Worm (Caenorhabditis elegans) whole organism, L4 larva: ENCODE measurements around the gene bath-38.

Experiments used
- D1046.2 ChIP-seq: fragments of 200-800 bp; sonication (Bioruptor generic); IDR thresholded peaks from 2 replicates; pipeline ENCODE4 v1.3.6; 2022; ENCODE audit warnings: missing genetic modification characterization, missing compliant biosample characterization
- F26F4.8 ChIP-seq: fragments of 200-800 bp; sonication (Bioruptor generic); conservative IDR thresholded peaks from 2 replicates; pipeline ENCODE4 v1.3.6; 2022; ENCODE audit warnings: missing genetic modification characterization, missing compliant biosample characterization
- F37D6.2 ChIP-seq: sonication (generic microtip); optimal IDR thresholded peaks from 2 replicates; lab custom pipeline; 2016; ENCODE audit warnings: mild to moderate bottlenecking, missing genetic modification characterization, missing compliant biosample characterization
- F44E2.7 ChIP-seq: fragments of 200-800 bp; sonication (Bioruptor generic); IDR thresholded peaks from 2 replicates; pipeline ENCODE4 v2.1.2; 2022; ENCODE audit warnings: missing genetic modification characterization, missing compliant biosample characterization
- F49E8.2 ChIP-seq: sonication (generic microtip); optimal IDR thresholded peaks from 2 replicates; lab custom pipeline; 2016; ENCODE audit warnings: missing compliant biosample characterization, mild to moderate bottlenecking, missing genetic modification characterization, borderline replicate concordance
- T20F7.1 ChIP-seq: fragments of 200-800 bp; sonication (Bioruptor generic); optimal IDR thresholded peaks from 2 replicates; lab custom pipeline; 2018; ENCODE audit warnings: mild to moderate bottlenecking, missing genetic modification characterization, missing compliant biosample characterization
- T26A8.4 ChIP-seq: fragments of 200-800 bp; sonication (Bioruptor generic); IDR thresholded peaks from 2 replicates; pipeline ENCODE4 v1.3.6; 2022; ENCODE audit warnings: missing genetic modification characterization, missing compliant biosample characterization
- Y105C5A.15 ChIP-seq: fragments of 200-800 bp; sonication (Bioruptor generic); IDR thresholded peaks from 2 replicates; pipeline ENCODE4 v1.3.6; 2022; ENCODE audit warnings: missing genetic modification characterization, missing compliant biosample characterization
- Y75B8A.6 ChIP-seq: fragments of 200-800 bp; sonication (Bioruptor generic); IDR thresholded peaks from 2 replicates; pipeline ENCODE4 v1.3.6; 2022; ENCODE audit warnings: missing genetic modification reagents, missing genetic modification characterization, missing compliant biosample characterization
- ZK337.2 ChIP-seq: fragments of 200-800 bp; sonication (Bioruptor generic); IDR thresholded peaks from 2 replicates; pipeline ENCODE4 v1.3.6; 2022; ENCODE audit warnings: missing genetic modification reagents, missing genetic modification characterization, missing compliant biosample characterization
- ZK546.5 ChIP-seq, 2 experiments: sonication (generic microtip); optimal IDR thresholded peaks; 2 replicates each; lab custom pipeline; 2017; ENCODE audit warnings: missing biosample characterization in 2 of 2, missing genetic modification characterization in 2 of 2
- aha-1 ChIP-seq: fragments of 150-350 bp; peaks from one replicate; lab custom pipeline; 2014; ENCODE audit warnings: missing biosample characterization, missing genetic modification characterization
- ceh-44 ChIP-seq: fragments of 200-800 bp; sonication (Bioruptor generic); IDR thresholded peaks from 2 replicates; pipeline ENCODE4 v1.3.6; 2022; ENCODE audit warnings: missing genetic modification reagents, missing genetic modification characterization, missing compliant biosample characterization
- ceh-62 ChIP-seq: sonication (generic microtip); optimal IDR thresholded peaks from 2 replicates; lab custom pipeline; 2017; ENCODE audit warnings: missing biosample characterization, missing genetic modification characterization
- cey-2 ChIP-seq: sonication (generic microtip); optimal IDR thresholded peaks from 3 replicates; lab custom pipeline; 2017; ENCODE audit warnings: missing genetic modification characterization, mild to moderate bottlenecking, missing compliant biosample characterization, antibody characterized with exemption, borderline replicate concordance; ENCODE audit not compliant: insufficient read depth
- daf-19 ChIP-seq: fragments of 200-800 bp; sonication (Bioruptor generic); conservative IDR thresholded peaks from 2 replicates; pipeline ENCODE4 v1.3.6; 2022; ENCODE audit warnings: missing genetic modification characterization, missing compliant biosample characterization
- daf-8 ChIP-seq: fragments of 200-800 bp; sonication (Bioruptor generic); IDR thresholded peaks from 2 replicates; pipeline ENCODE4 v1.3.6; 2022; ENCODE audit warnings: missing genetic modification characterization, missing compliant biosample characterization
- dmd-9 ChIP-seq: fragments of 200-800 bp; sonication (Bioruptor generic); IDR thresholded peaks from 2 replicates; pipeline ENCODE4 v1.3.6; 2022; ENCODE audit warnings: missing genetic modification reagents, missing genetic modification characterization, missing compliant biosample characterization
- dpl-1 ChIP-seq: fragments of 150-350 bp; optimal IDR thresholded peaks from 2 replicates; lab custom pipeline; 2014; ENCODE audit warnings: missing biosample characterization, missing genetic modification reagents, missing genetic modification characterization
- egl-27 ChIP-seq: sonication (generic microtip); optimal IDR thresholded peaks from 3 replicates; lab custom pipeline; 2017; ENCODE audit warnings: missing biosample characterization, missing genetic modification reagents, missing genetic modification characterization
- fos-1 ChIP-seq: fragments of 150-350 bp; optimal IDR thresholded peaks from 2 replicates; lab custom pipeline; 2014; ENCODE audit warnings: missing biosample characterization, missing genetic modification characterization
- hlh-11 ChIP-seq: fragments of 200-800 bp; sonication (Bioruptor generic); optimal IDR thresholded peaks from 2 replicates; lab custom pipeline; 2018; ENCODE audit warnings: mild to moderate bottlenecking, missing genetic modification characterization, missing compliant biosample characterization
- jun-1 ChIP-seq: fragments of 150-350 bp; optimal IDR thresholded peaks from 2 replicates; lab custom pipeline; 2014; ENCODE audit warnings: missing biosample characterization, missing genetic modification reagents, missing genetic modification characterization
- lin-1 ChIP-seq: fragments of 200-800 bp; sonication (Bioruptor generic); IDR thresholded peaks from 2 replicates; pipeline ENCODE4 v1.3.6; 2022; ENCODE audit warnings: missing genetic modification reagents, missing genetic modification characterization, missing compliant biosample characterization
- lin-29 ChIP-seq: fragments of 200-800 bp; sonication (Bioruptor generic); IDR thresholded peaks from 2 replicates; pipeline ENCODE4 v1.3.6; 2022; ENCODE audit warnings: missing genetic modification reagents, missing genetic modification characterization, missing compliant biosample characterization
- lsy-2 ChIP-seq, 2 experiments: fragments of 150-350 bp in 1 of 2; sonication (generic microtip) in 1 of 2; optimal IDR thresholded peaks; 2 replicates each; lab custom pipeline; 2014 to 2017; ENCODE audit warnings: missing biosample characterization in 2 of 2, missing genetic modification characterization in 2 of 2
- mdl-1 ChIP-seq, 2 experiments: fragments of 150-350 bp in 1 of 2; sonication (generic microtip) in 1 of 2; optimal IDR thresholded peaks; 2 replicates each; lab custom pipeline; 2014 to 2017; ENCODE audit warnings: missing biosample characterization in 2 of 2, missing genetic modification characterization in 2 of 2
- mxl-2 ChIP-seq: fragments of 200-800 bp; sonication (Bioruptor generic); conservative IDR thresholded peaks from 2 replicates; pipeline ENCODE4 v1.3.6; 2022; ENCODE audit warnings: missing genetic modification reagents, missing genetic modification characterization, missing compliant biosample characterization
- nhr-11 ChIP-seq: fragments of 150-350 bp; optimal IDR thresholded peaks from 2 replicates; lab custom pipeline; 2014; ENCODE audit warnings: missing biosample characterization, missing genetic modification characterization
- nhr-28 ChIP-seq: fragments of 150-350 bp; optimal IDR thresholded peaks from 2 replicates; lab custom pipeline; 2014; ENCODE audit warnings: missing biosample characterization, missing genetic modification characterization
- nhr-76 ChIP-seq: fragments of 150-350 bp; optimal IDR thresholded peaks from 2 replicates; lab custom pipeline; 2014; ENCODE audit warnings: missing biosample characterization, missing genetic modification characterization
- php-3 ChIP-seq: fragments of 200-800 bp; sonication (Bioruptor generic); IDR thresholded peaks from 2 replicates; pipeline ENCODE4 v1.3.6; 2022; ENCODE audit warnings: missing genetic modification reagents, missing genetic modification characterization, missing compliant biosample characterization
- saeg-2 ChIP-seq: fragments of 200-800 bp; sonication (Bioruptor generic); IDR thresholded peaks from 2 replicates; pipeline ENCODE4 v1.3.6; 2022; ENCODE audit warnings: missing genetic modification reagents, missing genetic modification characterization, missing compliant biosample characterization
- set-16 ChIP-seq: fragments of 200-800 bp; sonication (Bioruptor generic); IDR thresholded peaks from 2 replicates; pipeline ENCODE4 v1.3.6; 2022; ENCODE audit warnings: missing genetic modification reagents, missing genetic modification characterization, missing compliant biosample characterization
- snpc-1.2 ChIP-seq: fragments of 200-800 bp; sonication (Bioruptor generic); IDR thresholded peaks from 2 replicates; pipeline ENCODE4 v1.3.6; 2022; ENCODE audit warnings: missing genetic modification reagents, missing genetic modification characterization, missing compliant biosample characterization
- spr-1 ChIP-seq: sonication (generic microtip); optimal IDR thresholded peaks from 2 replicates; lab custom pipeline; 2016; ENCODE audit warnings: mild to moderate bottlenecking, missing genetic modification characterization, missing compliant biosample characterization
- unc-39 ChIP-seq: sonication (generic microtip); optimal IDR thresholded peaks from 2 replicates; lab custom pipeline; 2017; ENCODE audit warnings: missing biosample characterization, missing genetic modification characterization
- zfp-2 ChIP-seq: sonication (generic microtip); optimal IDR thresholded peaks from 2 replicates; lab custom pipeline; 2016; ENCODE audit warnings: mild to moderate bottlenecking, missing genetic modification characterization, missing compliant biosample characterization
- ztf-11 ChIP-seq: fragments of 150-350 bp; optimal IDR thresholded peaks from 2 replicates; lab custom pipeline; 2014; ENCODE audit warnings: missing biosample characterization, missing genetic modification characterization

bath-38 gene

ce11 chrII:10051485-10051884 is 6.4 kb upstream of the bath-38 start:
- TF ChIP-seq jun-1 (tag; lab: Kevin White, UChicago) (no peak), aha-1 (peak; percentile 77), lin-1 (GFP tag; lab: Robert Waterston, UW) (no peak), dpl-1 (no peak), zfp-2 (tag; lab: Kevin White, UChicago) (no peak), egl-27 (tag; lab: Kevin White, UChicago) (no peak), F44E2.7 (no peak), dmd-9 (GFP tag; lab: Robert Waterston, UW) (no peak), ceh-44 (no peak), nhr-28 (no peak), nhr-11 (tag; lab: Kevin White, UChicago) (peak; percentile 47), ZK546.5 (tag; optimal IDR thresholded peaks at IDR 0.05; lab: Kevin White, UChicago) (no peak), spr-1 (tag; lab: Kevin White, UChicago) (no peak), nhr-76 (tag; lab: Kevin White, UChicago) (no peak), Y105C5A.15 (GFP tag; lab: Robert Waterston, UW) (no peak)
- TF ChIP-seq, all 104 proteins: peak for 2

ce11 chrII:10048568-10048967 is 3.5 kb upstream of the bath-38 start, which contains the start of gene flp-4:
Gene flp-4, plus strand, starts transcription at chrII:10048868.
- TF ChIP-seq jun-1 (tag; lab: Kevin White, UChicago) (no peak), ZK337.2 (GFP tag; lab: Robert Waterston, UW) (no peak), lin-29 (GFP tag; lab: Robert Waterston, UW) (no peak), T20F7.1 (GFP tag; lab: Kevin White, UChicago) (no peak), saeg-2 (GFP tag; lab: Robert Waterston, UW) (no peak), T26A8.4 (GFP tag; lab: Robert Waterston, UW) (no peak), php-3 (GFP tag; lab: Robert Waterston, UW) (no peak), D1046.2 (no peak), cey-2 (tag; lab: Kevin White, UChicago) (no peak)

- TF ChIP-seq unc-39 (no peak), ztf-11 (no peak), mxl-2 (GFP tag; lab: Robert Waterston, UW) (no peak), spr-1 (tag; lab: Kevin White, UChicago) (no peak), snpc-1.2 (no peak), F37D6.2 (tag; lab: Kevin White, UChicago) (no peak)
Measured at ce11 chrII:10045670-10046069, 600 bp upstream of the bath-38 start.

- TF ChIP-seq spr-1 (tag; lab: Kevin White, UChicago): no peak
- TF ChIP-seq hlh-11 (tag; lab: Kevin White, UChicago): no peak
- TF ChIP-seq daf-19 (GFP tag; lab: Robert Waterston, UW): no peak
- TF ChIP-seq nhr-76 (tag; lab: Kevin White, UChicago): no peak
- no peak for TF ChIP-seq F26F4.8 (GFP tag; lab: Robert Waterston, UW)
- TF ChIP-seq daf-8 (GFP tag; lab: Robert Waterston, UW): no peak
- no peak for TF ChIP-seq fos-1 (tag; lab: Kevin White, UChicago)
- TF ChIP-seq F49E8.2 (tag; lab: Kevin White, UChicago): no peak
- no peak for TF ChIP-seq ceh-62 (tag; lab: Kevin White, UChicago)
- TF ChIP-seq T20F7.1 (GFP tag; lab: Kevin White, UChicago): no peak
- TF ChIP-seq mdl-1 (tag; optimal IDR thresholded peaks at IDR 0.05; lab: Kevin White, UChicago): no peak
- TF ChIP-seq set-16 (GFP tag; lab: Robert Waterston, UW): no peak
- TF ChIP-seq ZK337.2 (GFP tag; lab: Robert Waterston, UW): no peak
- no peak for TF ChIP-seq Y75B8A.6
- no peak for TF ChIP-seq lsy-2 (tag; optimal IDR thresholded peaks at IDR 0.05; lab: Kevin White, UChicago)
Measured at ce11 chrII:10040834-10041233, 4.2 kb downstream of the bath-38 start, which contains the start of gene ogr-2. Gene ogr-2, plus strand, starts transcription at chrII:10041134.
